Fruit fly (Drosophila melanogaster): ENCODE measurements around the gene sta.

The sta gene

DNA sequence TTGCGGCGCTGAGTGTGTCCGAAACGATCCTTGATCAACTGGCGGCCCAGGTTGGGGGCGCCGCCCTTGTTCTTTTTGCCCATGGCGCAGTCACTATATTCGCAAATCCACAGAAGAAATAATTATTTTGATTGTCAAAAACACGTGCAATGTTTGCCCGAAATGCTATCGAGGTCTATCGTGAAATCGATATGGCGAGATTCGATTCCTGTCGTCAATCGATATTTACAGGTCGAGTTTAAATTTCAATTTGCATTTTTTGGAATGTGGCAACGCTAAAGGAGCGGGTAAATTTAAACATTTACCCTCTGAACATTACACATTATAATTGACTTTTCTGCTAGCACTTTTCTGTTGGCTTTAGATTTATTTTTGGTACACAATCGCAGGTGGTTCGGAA is 19.2 kb downstream of the sta start, which contains the start of gene Ns3 (continued):
- no peak for TF ChIP-seq HmgD (GFP tag; optimal IDR thresholded peaks at IDR 0.05)
- TF ChIP-seq CG6654 (GFP tag; optimal IDR thresholded peaks at IDR 0.05): no peak
- no peak for TF ChIP-seq CrebB (tag; optimal IDR thresholded peaks at IDR 0.05)
- TF ChIP-seq Drgx (GFP tag; IDR thresholded peaks at IDR 0.05): no peak
- no peak for TF ChIP-seq eyg (GFP tag; optimal IDR thresholded peaks at IDR 0.05)
- TF ChIP-seq hb (GFP tag; IDR thresholded peaks at IDR 0.05; ENCODE audit: partially characterized antibody): peak; percentile 86
- TF ChIP-seq Dbx (GFP tag; IDR thresholded peaks at IDR 0.05): no peak
- TF ChIP-seq grn (GFP tag; optimal IDR thresholded peaks at IDR 0.05): no peak
- TF ChIP-seq Ets65A (GFP tag): no peak
- TF ChIP-seq grau (tag; optimal IDR thresholded peaks at IDR 0.05): no peak
- TF ChIP-seq dati (GFP tag; IDR thresholded peaks at IDR 0.05): no peak
- TF ChIP-seq CG3838 (GFP tag; optimal IDR thresholded peaks at IDR 0.05): no peak
- no peak for TF ChIP-seq CG17385 (GFP tag; optimal IDR thresholded peaks at IDR 0.05)
- no peak for TF ChIP-seq CG9817 (tag; optimal IDR thresholded peaks at IDR 0.05)
- TF ChIP-seq CG42726 (GFP tag; IDR thresholded peaks at IDR 0.05; ENCODE audit: partially characterized antibody): peak; percentile 71; the same call in 1 of the 2 replicates
- no peak for TF ChIP-seq CG11504 (tag; optimal IDR thresholded peaks at IDR 0.05)
- TF ChIP-seq HLHmδ (GFP tag; optimal IDR thresholded peaks at IDR 0.05): no peak
- no peak for TF ChIP-seq HLH54F (GFP tag; optimal IDR thresholded peaks at IDR 0.05)
- no peak for TF ChIP-seq chm (GFP tag; IDR thresholded peaks at IDR 0.05)
- TF ChIP-seq CG34224 (GFP tag; IDR thresholded peaks at IDR 0.05; ENCODE audit: partially characterized antibody): peak; percentile 91
- no peak for TF ChIP-seq Rx (GFP tag; IDR thresholded peaks at IDR 0.05)
- no peak for TF ChIP-seq NFAT (GFP tag; IDR thresholded peaks at IDR 0.05)
- no peak for TF ChIP-seq sens-2 (GFP tag; IDR thresholded peaks at IDR 0.05)
- TF ChIP-seq exex (tag; optimal IDR thresholded peaks at IDR 0.05): no peak
- no peak for TF ChIP-seq Trl (optimal IDR thresholded peaks at IDR 0.05)
- no peak for TF ChIP-seq Trl (GFP tag; optimal IDR thresholded peaks at IDR 0.05)
- no peak for TF ChIP-seq CG18011 (GFP tag; optimal IDR thresholded peaks at IDR 0.05)
- TF ChIP-seq NK7.1 (GFP tag; optimal IDR thresholded peaks at IDR 0.05): no peak
- peak; percentile 89 for TF ChIP-seq bbx (GFP tag; IDR thresholded peaks at IDR 0.05; ENCODE audit: partially characterized antibody)
- no peak for TF ChIP-seq pros (GFP tag; optimal IDR thresholded peaks at IDR 0.05)
- no peak for TF ChIP-seq Xrp1 (GFP tag; IDR thresholded peaks at IDR 0.05)
- TF ChIP-seq NC2α (GFP tag; optimal IDR thresholded peaks at IDR 0.05): no peak
- TF ChIP-seq fd3F (GFP tag; optimal IDR thresholded peaks at IDR 0.05): no peak
- no peak for TF ChIP-seq CG15696 (tag; optimal IDR thresholded peaks at IDR 0.05)
- TF ChIP-seq CG10321 (GFP tag; IDR thresholded peaks at IDR 0.05): no peak
- no peak for TF ChIP-seq ftz-f1 (GFP tag; optimal IDR thresholded peaks at IDR 0.05)
- no peak for TF ChIP-seq CG13775 (GFP tag; optimal IDR thresholded peaks at IDR 0.05)
- TF ChIP-seq CG18262 (tag; optimal IDR thresholded peaks at IDR 0.05): no peak
- no peak for TF ChIP-seq jumu (GFP tag; optimal IDR thresholded peaks at IDR 0.05)
- no peak for TF ChIP-seq CG16815 (GFP tag; optimal IDR thresholded peaks at IDR 0.05)
- TF ChIP-seq CG1233 (GFP tag; optimal IDR thresholded peaks at IDR 0.05): no peak
- TF ChIP-seq dimm (GFP tag; IDR thresholded peaks at IDR 0.05): no peak
- TF ChIP-seq gcm (GFP tag; optimal IDR thresholded peaks at IDR 0.05): no peak
- no peak for TF ChIP-seq z (GFP tag; IDR thresholded peaks at IDR 0.05)
- no peak for TF ChIP-seq CG7786 (GFP tag; optimal IDR thresholded peaks at IDR 0.05)
- no peak; the same call in 2 of the 3 replicates for TF ChIP-seq CG11560 (tag; IDR thresholded peaks at IDR 0.05)
- TF ChIP-seq luna (GFP tag; optimal IDR thresholded peaks at IDR 0.05): no peak
- no peak for TF ChIP-seq NC2β (GFP tag; optimal IDR thresholded peaks at IDR 0.05)
- TF ChIP-seq Nf-YC (tag; optimal IDR thresholded peaks at IDR 0.05): no peak
- no peak for TF ChIP-seq CG6272 (GFP tag; IDR thresholded peaks at IDR 0.05)
- TF ChIP-seq lbe (GFP tag; optimal IDR thresholded peaks at IDR 0.05): no peak
- no peak for TF ChIP-seq H15 (GFP tag; IDR thresholded peaks at IDR 0.05)
- TF ChIP-seq ci (GFP tag; IDR thresholded peaks at IDR 0.05): no peak
